Worm (Caenorhabditis elegans) whole organism, dauer: ENCODE data around the gene coq-2.

Source experiments
- unc-62 ChIP-seq: sonication (generic microtip); optimal IDR thresholded peaks from 2 replicates; lab custom pipeline; 2017; ENCODE audit warnings: missing biosample characterization, missing genetic modification reagents, missing genetic modification characterization

coq-2 gene

ce11 chrIII:6935269-6936017 lies at the start of gene coq-2, which contains the start of gene F57B9.8:
TSS of gene coq-2 (plus strand) at chrIII:6935967.
TSS of gene F57B9.8 (minus strand) at chrIII:6935319.
- no peak for TF ChIP-seq unc-62 (GFP tag; lab: Kevin White, UChicago)

- no peak for TF ChIP-seq unc-62 (GFP tag; lab: Kevin White, UChicago)
These were observed 48.2 kb upstream of the coq-2 start for ce11 chrIII:6887574-6887973.

- TF ChIP-seq unc-62 (GFP tag; lab: Kevin White, UChicago): no peak
These were observed 47.3 kb upstream of the coq-2 start for ce11 chrIII:6888497-6888896.

ce11 chrIII:6888999-6889824 lies 46.6 kb upstream of the coq-2 start, which contains the start of the genes brd-1 and K04C2.2:
TSS of gene brd-1 (minus strand) at chrIII:6889504.
TSS of gene K04C2.2 (plus strand) at chrIII:6889774.
- no peak for TF ChIP-seq unc-62 (GFP tag; lab: Kevin White, UChicago)

- no peak for TF ChIP-seq unc-62 (GFP tag; lab: Kevin White, UChicago)
These were observed 44.2 kb upstream of the coq-2 start, which contains the start of gene K04C2.5 for ce11 chrIII:6891560-6891959. TSS of gene K04C2.5 (minus strand) at chrIII:6891660.

- no peak for TF ChIP-seq unc-62 (GFP tag; lab: Kevin White, UChicago)
These were observed 40.6 kb upstream of the coq-2 start for ce11 chrIII:6895166-6895565.

ce11 chrIII:6895677-6896076 lies 40.1 kb upstream of the coq-2 start:
- TF ChIP-seq unc-62 (GFP tag; lab: Kevin White, UChicago): no peak

ce11 chrIII:6897587-6898064 lies 38.1 kb upstream of the coq-2 start, which contains the start of gene T07E3.4:
TSS of gene T07E3.4 (plus strand) at chrIII:6898014.
- TF ChIP-seq unc-62 (GFP tag; lab: Kevin White, UChicago): no peak

ce11 chrIII:6898518-6898917 lies 37.2 kb upstream of the coq-2 start:
- TF ChIP-seq unc-62 (GFP tag; lab: Kevin White, UChicago): no peak

- TF ChIP-seq unc-62 (GFP tag; lab: Kevin White, UChicago): no peak
These were observed 35.2 kb upstream of the coq-2 start for ce11 chrIII:6900609-6901008.

ce11 chrIII:6903056-6903977 lies 32.5 kb upstream of the coq-2 start, which contains the start of the genes brc-2 and T07E3.3:
TSS of gene brc-2 (minus strand) at chrIII:6903106.
TSS of gene T07E3.3 (plus strand) at chrIII:6903877.
- TF ChIP-seq unc-62 (GFP tag; lab: Kevin White, UChicago): no peak

- TF ChIP-seq unc-62 (GFP tag; lab: Kevin White, UChicago): no peak
These were observed 31.3 kb upstream of the coq-2 start for ce11 chrIII:6904468-6904867.

ce11 chrIII:6906409-6906808 lies 29.4 kb upstream of the coq-2 start, which contains the start of gene T07E3.2:
TSS of gene T07E3.2 (plus strand) at chrIII:6906709.
- no peak for TF ChIP-seq unc-62 (GFP tag; lab: Kevin White, UChicago)

ce11 chrIII:6912381-6912780 lies 23.4 kb upstream of the coq-2 start, which contains the start of gene pdf-1:
TSS of gene pdf-1 (minus strand) at chrIII:6912481.
- TF ChIP-seq unc-62 (GFP tag; lab: Kevin White, UChicago): no peak

- no peak for TF ChIP-seq unc-62 (GFP tag; lab: Kevin White, UChicago)
These were observed 20.9 kb upstream of the coq-2 start for ce11 chrIII:6914840-6915239.
